Worm (Caenorhabditis elegans) whole organism, late embryonic: ENCODE measurements around the gene C39B10.3.

Experiments used
- F13H6.1 ChIP-seq: sonication (generic microtip); optimal IDR thresholded peaks from 2 replicates; lab custom pipeline; 2016; ENCODE audit warnings: missing genetic modification characterization, missing compliant biosample characterization
- T23F11.4 ChIP-seq: fragments of 200-800 bp; sonication (Bioruptor generic); optimal IDR thresholded peaks from 2 replicates; lab custom pipeline; 2018; ENCODE audit warnings: mild to moderate bottlenecking, missing genetic modification characterization, missing compliant biosample characterization
- Y22D7AL.16 ChIP-seq: sonication (generic microtip); optimal IDR thresholded peaks from 2 replicates; lab custom pipeline; 2016; ENCODE audit warnings: missing genetic modification characterization, missing compliant biosample characterization
- ahr-1 ChIP-seq: sonication (generic microtip); optimal IDR thresholded peaks from 2 replicates; lab custom pipeline; 2016; ENCODE audit warnings: missing genetic modification characterization, missing compliant biosample characterization
- ama-1 ChIP-seq: fragments of 150-350 bp; optimal IDR thresholded peaks from 2 replicates; lab custom pipeline; 2014
- ceh-19 ChIP-seq: fragments of 200-800 bp; sonication (Bioruptor generic); optimal IDR thresholded peaks from 2 replicates; lab custom pipeline; 2018; ENCODE audit warnings: mild to moderate bottlenecking, missing genetic modification characterization, missing compliant biosample characterization
- ceh-22 ChIP-seq: sonication (generic microtip); optimal IDR thresholded peaks from 2 replicates; lab custom pipeline; 2017; ENCODE audit warnings: missing biosample characterization, missing genetic modification characterization
- ceh-24 ChIP-seq: sonication (generic microtip); optimal IDR thresholded peaks from 2 replicates; lab custom pipeline; 2016; ENCODE audit warnings: mild to moderate bottlenecking, missing genetic modification characterization, missing compliant biosample characterization
- ceh-45 ChIP-seq: fragments of 200-800 bp; sonication (Bioruptor generic); IDR thresholded peaks from 2 replicates; pipeline ENCODE4 v1.3.6; 2022; ENCODE audit warnings: missing genetic modification reagents, missing genetic modification characterization, missing compliant biosample characterization
- ceh-48 ChIP-seq: sonication (generic microtip); optimal IDR thresholded peaks from 2 replicates; lab custom pipeline; 2016; ENCODE audit warnings: missing genetic modification characterization, inconsistent platforms, missing compliant biosample characterization
- dve-1 ChIP-seq: sonication (generic microtip); optimal IDR thresholded peaks from 2 replicates; lab custom pipeline; 2017; ENCODE audit warnings: antibody characterized with exemption, mild to moderate bottlenecking, missing genetic modification characterization, missing compliant biosample characterization
- elt-4 ChIP-seq: sonication (generic microtip); optimal IDR thresholded peaks from 2 replicates; lab custom pipeline; 2016; ENCODE audit warnings: missing genetic modification characterization, missing compliant biosample characterization
- fax-1 ChIP-seq: sonication (generic microtip); optimal IDR thresholded peaks from 2 replicates; lab custom pipeline; 2016; ENCODE audit warnings: missing genotype, missing genetic modification characterization, missing compliant biosample characterization
- hlh-8 ChIP-seq: sonication (generic microtip); optimal IDR thresholded peaks from 2 replicates; lab custom pipeline; 2016; ENCODE audit warnings: missing genotype, missing genetic modification characterization, missing compliant biosample characterization
- madf-2 ChIP-seq: sonication (generic microtip); optimal IDR thresholded peaks from 2 replicates; lab custom pipeline; 2017; ENCODE audit warnings: missing genetic modification characterization, missing compliant biosample characterization
- mec-3 ChIP-seq: sonication (generic microtip); optimal IDR thresholded peaks from 2 replicates; lab custom pipeline; 2016; ENCODE audit warnings: borderline replicate concordance, missing genetic modification characterization, missing compliant biosample characterization
- nhr-11 ChIP-seq: fragments of 150-350 bp; optimal IDR thresholded peaks from 2 replicates; lab custom pipeline; 2014; ENCODE audit warnings: missing biosample characterization, missing genetic modification characterization
- nhr-232 ChIP-seq: sonication (generic microtip); optimal IDR thresholded peaks from 2 replicates; lab custom pipeline; 2016; ENCODE audit warnings: missing genetic modification characterization, missing compliant biosample characterization
- pax-1 ChIP-seq: fragments of 150-350 bp; optimal IDR thresholded peaks from 2 replicates; lab custom pipeline; 2014; ENCODE audit warnings: missing biosample characterization, missing genetic modification characterization
- pha-2 ChIP-seq: sonication (generic microtip); optimal IDR thresholded peaks from 2 replicates; lab custom pipeline; 2017; ENCODE audit warnings: mild to moderate bottlenecking, missing genetic modification characterization, missing compliant biosample characterization
- ref-2 ChIP-seq: sonication (generic microtip); optimal IDR thresholded peaks from 2 replicates; lab custom pipeline; 2016; ENCODE audit warnings: missing genetic modification characterization, missing compliant biosample characterization
- tbx-2 ChIP-seq: sonication (generic microtip); optimal IDR thresholded peaks from 2 replicates; lab custom pipeline; 2016; ENCODE audit warnings: missing genetic modification characterization, missing compliant biosample characterization
- tbx-7 ChIP-seq: sonication (generic microtip); optimal IDR thresholded peaks from 2 replicates; lab custom pipeline; 2016; ENCODE audit warnings: missing genotype, missing genetic modification characterization, missing compliant biosample characterization
- unc-3 ChIP-seq, 2 experiments: fragments of 200-800 bp in 1 of 2; sonication (Bioruptor generic) in 1 of 2; sonication (generic microtip) in 1 of 2; conservative IDR thresholded peaks in 1 of 2; optimal IDR thresholded peaks in 1 of 2; 2 replicates each; pipeline versions ENCODE4 v1.3.6 to Lab custom; 2016 to 2022; ENCODE audit warnings: missing compliant biosample characterization in 2 of 2, missing genetic modification characterization in 2 of 2, missing genetic modification reagents in 1 of 2

Gene C39B10.3

DNA sequence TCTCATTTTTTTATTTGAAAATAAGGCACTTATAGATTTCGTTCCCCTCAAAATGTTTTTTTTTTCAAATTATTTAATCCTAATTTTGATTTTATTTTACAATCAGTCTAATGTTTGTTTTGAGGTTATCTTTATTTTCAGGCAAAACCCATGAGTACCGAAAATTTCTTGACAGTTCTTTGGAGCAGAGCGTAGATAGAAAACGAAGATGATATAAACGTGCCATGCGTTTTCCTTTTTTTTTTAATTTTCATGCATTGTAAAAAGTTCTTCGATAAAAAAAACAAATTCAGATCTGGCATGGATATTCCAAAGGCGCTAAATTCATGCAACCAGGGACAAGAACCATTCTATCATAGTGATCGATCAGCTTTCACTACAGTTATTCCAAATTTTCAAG lies 47.1 kb downstream of the C39B10.3 start, which contains the start of gene C33D3.5:
TSS of gene C33D3.5 (plus strand) at position 301 of the 400 bp plus-strand sequence.
- TF ChIP-seq tbx-2 (tag; lab: Kevin White, UChicago) = no peak
- TF ChIP-seq hlh-8 = no peak
- TF ChIP-seq pha-2 (tag; lab: Kevin White, UChicago) = no peak
- TF ChIP-seq nhr-11 = no peak
- no peak for TF ChIP-seq tbx-7
- TF ChIP-seq pax-1 = no peak
- TF ChIP-seq ama-1 (lab: Kevin White, UChicago) = no peak
- no peak for TF ChIP-seq fax-1 (tag; lab: Kevin White, UChicago)
- no peak for TF ChIP-seq nhr-232
- TF ChIP-seq elt-4 (tag; lab: Kevin White, UChicago) = no peak
- TF ChIP-seq madf-2 (tag; lab: Kevin White, UChicago) = no peak
- TF ChIP-seq dve-1 = no peak
- TF ChIP-seq ceh-24 (tag; lab: Kevin White, UChicago) = no peak
- TF ChIP-seq F13H6.1 (tag; lab: Kevin White, UChicago) = no peak

DNA sequence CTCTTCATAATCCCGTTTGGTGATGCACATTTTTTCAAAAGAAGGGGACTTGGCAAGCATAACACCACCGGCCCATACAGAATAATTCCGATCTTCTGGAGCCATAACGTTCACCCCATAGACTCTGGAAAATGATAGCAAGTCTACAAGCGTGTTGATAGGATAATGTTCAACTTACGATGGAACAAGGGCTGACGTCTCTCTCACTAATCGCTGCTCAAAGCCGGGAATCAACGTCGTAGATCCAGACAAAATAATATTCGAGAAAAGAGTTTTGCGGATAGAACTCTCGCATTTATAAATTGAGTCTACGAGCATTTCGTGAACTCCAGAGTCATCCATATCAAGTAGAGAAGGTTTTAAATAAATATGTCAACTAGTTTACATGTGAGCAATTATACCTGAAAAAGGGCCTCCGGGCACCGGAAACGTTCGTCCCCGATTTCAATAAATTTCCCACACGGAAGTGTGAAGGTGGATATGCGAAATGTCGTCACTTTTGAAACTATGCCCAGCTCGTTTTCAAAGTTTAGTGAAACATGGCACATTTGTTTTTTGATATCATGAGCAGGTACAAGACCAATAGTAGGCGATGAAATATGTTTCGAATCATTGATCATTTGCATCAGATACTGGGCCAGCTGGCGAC lies 48.1 kb downstream of the C39B10.3 start:
- no peak for TF ChIP-seq elt-4 (tag; lab: Kevin White, UChicago)
- no peak for TF ChIP-seq Y22D7AL.16
- TF ChIP-seq ceh-19 = no peak
- TF ChIP-seq ceh-22 = no peak
- TF ChIP-seq nhr-232 = no peak
- TF ChIP-seq F13H6.1 (tag; lab: Kevin White, UChicago) = no peak
- TF ChIP-seq ama-1 (lab: Kevin White, UChicago) = no peak
- no peak for TF ChIP-seq ceh-45
- no peak for TF ChIP-seq mec-3 (tag; lab: Kevin White, UChicago)
- TF ChIP-seq unc-3 (GFP tag; conservative IDR thresholded peaks at IDR 0.05; lab: Robert Waterston, UW) = no peak
- TF ChIP-seq unc-3 (tag; optimal IDR thresholded peaks at IDR 0.05; lab: Kevin White, UChicago) = no peak
- TF ChIP-seq T23F11.4 = no peak
- TF ChIP-seq ref-2 = no peak
- TF ChIP-seq ahr-1 (tag; lab: Kevin White, UChicago) = no peak
- no peak for TF ChIP-seq ceh-48 (tag; lab: Kevin White, UChicago)
